Fruit fly (Drosophila melanogaster): ENCODE results near the gene CG10486.

Gene CG10486

dm6 chr3L:5926015-5926988, 19.8 kb upstream of the CG10486 start:
- TF ChIP-seq insv (optimal IDR thresholded peaks at IDR 0.05) (no peak), psq (optimal IDR thresholded peaks at IDR 0.05) (no peak), Sin3A (optimal IDR thresholded peaks at IDR 0.05) (no peak), h (optimal IDR thresholded peaks at IDR 0.05) (no peak), ttk (optimal IDR thresholded peaks at IDR 0.05) (no peak), Myc (optimal IDR thresholded peaks at IDR 0.05) (no peak)

dm6 chr3L:5923646-5924122, 17.2 kb upstream of the CG10486 start, which contains the start of gene CG33523:
Gene CG33523, plus strand, starts transcription at chr3L:5923862.
- TF ChIP-seq Myc (optimal IDR thresholded peaks at IDR 0.05) = no peak
- no peak for TF ChIP-seq h (optimal IDR thresholded peaks at IDR 0.05)
- TF ChIP-seq psq (optimal IDR thresholded peaks at IDR 0.05) = no peak
- TF ChIP-seq insv (optimal IDR thresholded peaks at IDR 0.05) = no peak
- no peak for TF ChIP-seq Sin3A (optimal IDR thresholded peaks at IDR 0.05)
- no peak for TF ChIP-seq ttk (optimal IDR thresholded peaks at IDR 0.05)

- TF ChIP-seq ttk (optimal IDR thresholded peaks at IDR 0.05) (no peak), h (optimal IDR thresholded peaks at IDR 0.05) (no peak), Sin3A (optimal IDR thresholded peaks at IDR 0.05) (no peak), insv (optimal IDR thresholded peaks at IDR 0.05) (no peak), psq (optimal IDR thresholded peaks at IDR 0.05) (no peak), Myc (optimal IDR thresholded peaks at IDR 0.05) (no peak)
Measured at dm6 chr3L:5922005-5922685, 15.6 kb upstream of the CG10486 start, which contains the start of gene CG32407. Gene CG32407, plus strand, starts transcription at chr3L:5922055.

dm6 chr3L:5921216-5921615, 14.7 kb upstream of the CG10486 start, which contains the start of gene PXo:
Gene PXo, minus strand, starts transcription at chr3L:5921316.
- no peak for TF ChIP-seq Sin3A (optimal IDR thresholded peaks at IDR 0.05)

- TF ChIP-seq Sin3A (optimal IDR thresholded peaks at IDR 0.05) = no peak
Measured at dm6 chr3L:5920778-5921177, 14.3 kb upstream of the CG10486 start.

dm6 chr3L:5907077-5907476, 578 bp upstream of the CG10486 start, which contains the start of gene CG13288:
Gene CG13288, plus strand, starts transcription at chr3L:5907381.
- TF ChIP-seq insv (optimal IDR thresholded peaks at IDR 0.05) = no peak
- TF ChIP-seq psq (optimal IDR thresholded peaks at IDR 0.05) = no peak
- TF ChIP-seq Myc (optimal IDR thresholded peaks at IDR 0.05) = no peak
- TF ChIP-seq ttk (optimal IDR thresholded peaks at IDR 0.05) = no peak
- no peak for TF ChIP-seq Sin3A (optimal IDR thresholded peaks at IDR 0.05)

- no peak for TF ChIP-seq insv (optimal IDR thresholded peaks at IDR 0.05)
Measured at dm6 chr3L:5903955-5904354, 2.5 kb downstream of the CG10486 start, which contains the start of gene CG32413. Gene CG32413, minus strand, starts transcription at chr3L:5904055.

dm6 chr3L:5902189-5902765, 4.2 kb downstream of the CG10486 start, which contains the start of gene QC:
Gene QC, minus strand, starts transcription at chr3L:5902456.
- no peak for TF ChIP-seq psq (optimal IDR thresholded peaks at IDR 0.05)
- no peak for TF ChIP-seq insv (optimal IDR thresholded peaks at IDR 0.05)
- TF ChIP-seq Sin3A (optimal IDR thresholded peaks at IDR 0.05) = no peak
- no peak for TF ChIP-seq ttk (optimal IDR thresholded peaks at IDR 0.05)
- no peak for TF ChIP-seq h (optimal IDR thresholded peaks at IDR 0.05)
- TF ChIP-seq Myc (optimal IDR thresholded peaks at IDR 0.05) = no peak

- TF ChIP-seq h (optimal IDR thresholded peaks at IDR 0.05) = no peak
- no peak for TF ChIP-seq ttk (optimal IDR thresholded peaks at IDR 0.05)
- TF ChIP-seq Myc (optimal IDR thresholded peaks at IDR 0.05) = no peak
- TF ChIP-seq insv (optimal IDR thresholded peaks at IDR 0.05) = no peak
- no peak for TF ChIP-seq psq (optimal IDR thresholded peaks at IDR 0.05)
- no peak for TF ChIP-seq Sin3A (optimal IDR thresholded peaks at IDR 0.05)
Measured at dm6 chr3L:5899305-5899704, 7.2 kb downstream of the CG10486 start, which contains the start of gene CG32409. Gene CG32409, plus strand, starts transcription at chr3L:5899528.

- TF ChIP-seq ttk (optimal IDR thresholded peaks at IDR 0.05) (no peak), Myc (optimal IDR thresholded peaks at IDR 0.05) (no peak), h (optimal IDR thresholded peaks at IDR 0.05) (no peak), insv (optimal IDR thresholded peaks at IDR 0.05) (no peak), Sin3A (optimal IDR thresholded peaks at IDR 0.05) (no peak), psq (optimal IDR thresholded peaks at IDR 0.05) (no peak)
Measured at dm6 chr3L:5897228-5897688, 9.2 kb downstream of the CG10486 start, which contains the start of the genes PolE2 and CG5592. Gene PolE2, minus strand, starts transcription at chr3L:5897435. Gene CG5592, plus strand, starts transcription at chr3L:5897638.

dm6 chr3L:5893063-5893462, 13.4 kb downstream of the CG10486 start:
- TF ChIP-seq insv (optimal IDR thresholded peaks at IDR 0.05) (no peak), psq (optimal IDR thresholded peaks at IDR 0.05) (no peak), Myc (optimal IDR thresholded peaks at IDR 0.05) (no peak), Sin3A (optimal IDR thresholded peaks at IDR 0.05) (no peak), h (optimal IDR thresholded peaks at IDR 0.05) (no peak), ttk (optimal IDR thresholded peaks at IDR 0.05) (no peak)

- TF ChIP-seq ttk (optimal IDR thresholded peaks at IDR 0.05) (no peak), Sin3A (optimal IDR thresholded peaks at IDR 0.05) (no peak), h (optimal IDR thresholded peaks at IDR 0.05) (no peak), insv (optimal IDR thresholded peaks at IDR 0.05) (no peak), Myc (optimal IDR thresholded peaks at IDR 0.05) (no peak), psq (optimal IDR thresholded peaks at IDR 0.05) (no peak)
Measured at dm6 chr3L:5891812-5892211, 14.7 kb downstream of the CG10486 start.
